Fruit fly (Drosophila melanogaster) whole organism, wandering third instar larva: ENCODE measurements around the gene CG10405.

Source experiments
- OdsH ChIP-seq: fragments of 200-800 bp; sonication (Bioruptor generic); optimal IDR thresholded peaks from 2 replicates; lab custom pipeline; 2016; ENCODE audit warnings: missing biosample characterization, mild to moderate bottlenecking, missing genetic modification characterization
- Vsx2 ChIP-seq: fragments of 200-300, 225-300 bp; sonication (Bioruptor generic); optimal IDR thresholded peaks from 2 replicates; lab custom pipeline; 2018; ENCODE audit warnings: missing biosample characterization, missing genetic modification characterization; ENCODE audit not compliant: partially characterized antibody
- br ChIP-seq: fragments of 200-800 bp; sonication (Bioruptor generic); optimal IDR thresholded peaks from 2 replicates; lab custom pipeline; 2016; ENCODE audit warnings: missing biosample characterization, missing genetic modification characterization
- jim ChIP-seq: fragments of 175-275, 200-325 bp; sonication (Bioruptor generic); optimal IDR thresholded peaks from 2 replicates; lab custom pipeline; 2016; ENCODE audit warnings: missing biosample characterization, mild to moderate bottlenecking, missing genetic modification characterization
- pan ChIP-seq: fragments of >200 bp; optimal IDR thresholded peaks from 2 replicates; lab custom pipeline; 2017
- psq ChIP-seq: fragments of 200-800 bp; sonication (Bioruptor generic); optimal IDR thresholded peaks from 3 replicates; lab custom pipeline; 2017; ENCODE audit warnings: missing biosample characterization, mild to moderate bottlenecking, missing genetic modification characterization, moderate library complexity

DNA sequence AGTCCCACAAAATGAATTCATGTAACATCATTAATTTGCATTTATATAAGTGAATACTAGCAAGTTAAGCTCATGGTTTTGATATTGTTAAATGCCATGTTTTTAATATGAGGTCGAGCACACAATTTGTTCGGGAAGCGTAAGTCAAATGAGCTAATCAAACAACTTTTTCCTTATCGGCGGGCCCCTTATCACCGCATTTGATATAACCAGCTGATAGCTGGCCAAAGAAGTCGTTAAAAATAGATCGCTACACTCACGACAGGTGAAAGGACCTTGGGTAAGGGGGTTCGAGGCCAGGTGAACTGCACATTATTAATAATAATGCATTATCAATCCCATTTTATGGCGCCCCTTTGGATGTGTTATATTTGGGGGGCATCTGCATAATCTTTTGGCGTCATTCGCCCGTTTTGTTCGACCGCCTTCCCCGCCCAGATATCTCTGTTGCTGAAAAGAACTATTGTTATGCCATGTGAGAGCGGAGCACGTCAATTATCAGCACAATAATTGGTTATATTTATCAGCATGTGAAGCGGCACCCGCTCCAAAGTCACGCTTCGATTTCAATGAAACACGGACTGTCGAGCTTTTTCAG, 6.7 kb upstream of the CG10405 start:
- TF ChIP-seq jim (GFP tag; lab: Kevin White, UChicago) = no peak
- TF ChIP-seq psq (GFP tag; lab: Kevin White, UChicago) = no peak
- TF ChIP-seq br = no peak
- no peak for TF ChIP-seq pan (lab: Kevin White, UChicago)
- peak; percentile 75 for TF ChIP-seq Vsx2 (GFP tag; lab: Kevin White, UChicago)
- TF ChIP-seq OdsH (GFP tag; lab: Kevin White, UChicago) = no peak
